Worm (Caenorhabditis elegans): ENCODE data around the gene F14H8.2.

F14H8.2 gene

ce11 chrV:15028896-15029519 is 8.9 kb upstream of the F14H8.2 start, which contains the start of gene F14H8.8:
TSS of gene F14H8.8 (plus strand) at chrV:15029469.
- TF ChIP-seq tab-1 (GFP tag; IDR thresholded peaks at IDR 0.05) = no peak
- no peak for TF ChIP-seq cog-1 (tag; optimal IDR thresholded peaks at IDR 0.05)
- no peak for TF ChIP-seq ref-1 (GFP tag; conservative IDR thresholded peaks at IDR 0.05)
- TF ChIP-seq ztf-23 (GFP tag; IDR thresholded peaks at IDR 0.05) = no peak
- no peak for TF ChIP-seq flt-1 (GFP tag; IDR thresholded peaks at IDR 0.05)
- TF ChIP-seq med-1 (GFP tag; optimal IDR thresholded peaks at IDR 0.05; ENCODE audit: insufficient read depth) = no peak
- no peak for TF ChIP-seq klf-2 (GFP tag; conservative IDR thresholded peaks at IDR 0.05)
- TF ChIP-seq ztf-29 (GFP tag; IDR thresholded peaks at IDR 0.05) = no peak
- no peak for TF ChIP-seq T22C8.4 (GFP tag; IDR thresholded peaks at IDR 0.05)

- TF ChIP-seq ztf-29 (GFP tag; IDR thresholded peaks at IDR 0.05) (no peak), T22C8.4 (GFP tag; IDR thresholded peaks at IDR 0.05) (no peak), ztf-23 (GFP tag; IDR thresholded peaks at IDR 0.05) (no peak), ref-1 (GFP tag; conservative IDR thresholded peaks at IDR 0.05) (no peak), flt-1 (GFP tag; IDR thresholded peaks at IDR 0.05) (no peak), med-1 (GFP tag; optimal IDR thresholded peaks at IDR 0.05; ENCODE audit: insufficient read depth) (no peak), cog-1 (tag; optimal IDR thresholded peaks at IDR 0.05) (no peak), klf-2 (GFP tag; conservative IDR thresholded peaks at IDR 0.05) (no peak), tab-1 (GFP tag; IDR thresholded peaks at IDR 0.05) (no peak)
Observed at ce11 chrV:15023544-15023943, 3.4 kb upstream of the F14H8.2 start, which contains the start of gene F14H8.4. TSS of gene F14H8.4 (plus strand) at chrV:15023844.

ce11 chrV:15020732-15021131 is 603 bp upstream of the F14H8.2 start, which contains the start of gene F14H8.5:
TSS of gene F14H8.5 (plus strand) at chrV:15021032.
- TF ChIP-seq klf-2 (GFP tag; conservative IDR thresholded peaks at IDR 0.05) = no peak
- no peak for TF ChIP-seq flt-1 (GFP tag; IDR thresholded peaks at IDR 0.05)
- TF ChIP-seq T22C8.4 (GFP tag; IDR thresholded peaks at IDR 0.05) = no peak
- no peak for TF ChIP-seq tab-1 (GFP tag; IDR thresholded peaks at IDR 0.05)
- TF ChIP-seq cog-1 (tag; optimal IDR thresholded peaks at IDR 0.05) = no peak
- no peak for TF ChIP-seq med-1 (GFP tag; optimal IDR thresholded peaks at IDR 0.05; ENCODE audit: insufficient read depth)
- no peak for TF ChIP-seq ztf-23 (GFP tag; IDR thresholded peaks at IDR 0.05)
- no peak for TF ChIP-seq ztf-29 (GFP tag; IDR thresholded peaks at IDR 0.05)
- TF ChIP-seq ref-1 (GFP tag; conservative IDR thresholded peaks at IDR 0.05) = no peak

- TF ChIP-seq ref-1 (GFP tag; conservative IDR thresholded peaks at IDR 0.05) = no peak
Observed at ce11 chrV:15016795-15017429, 3.2 kb downstream of the F14H8.2 start.

ce11 chrV:15015799-15016198 is 4.3 kb downstream of the F14H8.2 start:
- TF ChIP-seq ztf-29 (GFP tag; IDR thresholded peaks at IDR 0.05) (no peak), cog-1 (tag; optimal IDR thresholded peaks at IDR 0.05) (no peak), tab-1 (GFP tag; IDR thresholded peaks at IDR 0.05) (no peak), T22C8.4 (GFP tag; IDR thresholded peaks at IDR 0.05) (no peak), flt-1 (GFP tag; IDR thresholded peaks at IDR 0.05) (no peak), ztf-23 (GFP tag; IDR thresholded peaks at IDR 0.05) (no peak), ref-1 (GFP tag; conservative IDR thresholded peaks at IDR 0.05) (no peak), klf-2 (GFP tag; conservative IDR thresholded peaks at IDR 0.05) (no peak), med-1 (GFP tag; optimal IDR thresholded peaks at IDR 0.05; ENCODE audit: insufficient read depth) (no peak)

- TF ChIP-seq ztf-29 (GFP tag; IDR thresholded peaks at IDR 0.05) = no peak
- TF ChIP-seq tab-1 (GFP tag; IDR thresholded peaks at IDR 0.05) = no peak
- TF ChIP-seq klf-2 (GFP tag; conservative IDR thresholded peaks at IDR 0.05) = no peak
- no peak for TF ChIP-seq flt-1 (GFP tag; IDR thresholded peaks at IDR 0.05)
Observed at ce11 chrV:15014164-15014563, 6.0 kb downstream of the F14H8.2 start, which contains the start of gene obr-2. TSS of gene obr-2 (minus strand) at chrV:15014264.

- TF ChIP-seq tab-1 (GFP tag; IDR thresholded peaks at IDR 0.05) (no peak), ztf-23 (GFP tag; IDR thresholded peaks at IDR 0.05) (no peak), flt-1 (GFP tag; IDR thresholded peaks at IDR 0.05) (no peak), ref-1 (GFP tag; conservative IDR thresholded peaks at IDR 0.05) (no peak), cog-1 (tag; optimal IDR thresholded peaks at IDR 0.05) (no peak), med-1 (GFP tag; optimal IDR thresholded peaks at IDR 0.05; ENCODE audit: insufficient read depth) (no peak), klf-2 (GFP tag; conservative IDR thresholded peaks at IDR 0.05) (no peak), ztf-29 (GFP tag; IDR thresholded peaks at IDR 0.05) (no peak)
Observed at ce11 chrV:15013328-15013727, 6.8 kb downstream of the F14H8.2 start.

ce11 chrV:15012542-15013301 is 7.4 kb downstream of the F14H8.2 start:
- no peak for TF ChIP-seq ztf-23 (GFP tag; IDR thresholded peaks at IDR 0.05)
- TF ChIP-seq ref-1 (GFP tag; conservative IDR thresholded peaks at IDR 0.05) = no peak
- no peak for TF ChIP-seq tab-1 (GFP tag; IDR thresholded peaks at IDR 0.05)
- no peak for TF ChIP-seq cog-1 (tag; optimal IDR thresholded peaks at IDR 0.05)
- TF ChIP-seq T22C8.4 (GFP tag; IDR thresholded peaks at IDR 0.05) = no peak

ce11 chrV:15011560-15011959 is 8.6 kb downstream of the F14H8.2 start, which contains the start of gene nmr-2:
TSS of gene nmr-2 (minus strand) at chrV:15011660.
- TF ChIP-seq med-1 (GFP tag; optimal IDR thresholded peaks at IDR 0.05; ENCODE audit: insufficient read depth) (no peak), flt-1 (GFP tag; IDR thresholded peaks at IDR 0.05) (no peak), T22C8.4 (GFP tag; IDR thresholded peaks at IDR 0.05) (no peak), cog-1 (tag; optimal IDR thresholded peaks at IDR 0.05) (no peak), ztf-23 (GFP tag; IDR thresholded peaks at IDR 0.05) (no peak), klf-2 (GFP tag; conservative IDR thresholded peaks at IDR 0.05) (no peak), tab-1 (GFP tag; IDR thresholded peaks at IDR 0.05) (no peak), ref-1 (GFP tag; conservative IDR thresholded peaks at IDR 0.05) (no peak), ztf-29 (GFP tag; IDR thresholded peaks at IDR 0.05) (no peak)

Measured in whole organism, midembryonic.